Fruit fly (Drosophila melanogaster): ENCODE measurements around the gene CG12316.
A peak's percentile ranks its signal among the peaks of the same experiment; 100 is the strongest.

dm6 chr3L:15136659-15137572, at the start of gene CG12316:
- TF ChIP-seq tj (GFP tag; optimal IDR thresholded peaks at IDR 0.05) (peak; percentile 60), Clk (GFP tag; optimal IDR thresholded peaks at IDR 0.05) (peak; percentile 80)

Data from whole organism, adult.